Fruit fly (Drosophila melanogaster) ovary, adult (tissue): ENCODE data around the gene bumpel.

ENCODE experiments used
- CG17801 ChIP-seq: fragments of 200-800 bp; optimal IDR thresholded peaks from 2 replicates; lab custom pipeline; 2019; ENCODE audit warnings: missing biosample characterization, mild to moderate bottlenecking, missing genetic modification characterization, moderate library complexity; ENCODE audit not compliant: partially characterized antibody

Gene bumpel

dm6 chr3R:11431395-11431977 lies 13.0 kb upstream of the bumpel start, which contains the start of the genes RpL24-like and CG5276:
RpL24-like (minus strand) TSS chr3R:11431582.
CG5276 (plus strand) TSS chr3R:11431738.
- peak; percentile 4 for TF ChIP-seq CG17801 (GFP tag; lab: Kevin White, UChicago)

dm6 chr3R:11430307-11430706 lies 11.8 kb upstream of the bumpel start:
- no peak for TF ChIP-seq CG17801 (GFP tag; lab: Kevin White, UChicago)

DNA sequence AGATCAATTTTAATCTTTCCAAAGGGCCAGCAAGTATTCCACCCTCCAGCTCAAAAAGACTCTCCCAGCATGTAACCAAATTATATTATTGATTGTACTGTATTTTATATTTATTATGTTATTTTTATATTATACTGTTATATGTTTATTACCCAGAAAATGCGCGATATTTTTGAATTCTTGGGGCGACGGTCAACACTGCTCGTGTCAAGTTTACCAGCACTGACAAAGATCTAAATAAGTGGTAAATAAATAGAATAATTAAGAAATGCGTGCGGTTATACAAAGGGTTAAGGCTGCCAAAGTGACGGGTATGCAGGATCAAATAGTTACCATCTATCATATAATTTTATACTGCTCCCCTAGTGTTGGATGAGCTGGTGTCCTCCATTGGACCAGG lies 11.3 kb upstream of the bumpel start, which contains the start of gene Dtd:
Gene Dtd, plus strand, starts transcription at position 248 of the 400 bp plus-strand sequence.
- TF ChIP-seq CG17801 (GFP tag; lab: Kevin White, UChicago) = no peak

DNA sequence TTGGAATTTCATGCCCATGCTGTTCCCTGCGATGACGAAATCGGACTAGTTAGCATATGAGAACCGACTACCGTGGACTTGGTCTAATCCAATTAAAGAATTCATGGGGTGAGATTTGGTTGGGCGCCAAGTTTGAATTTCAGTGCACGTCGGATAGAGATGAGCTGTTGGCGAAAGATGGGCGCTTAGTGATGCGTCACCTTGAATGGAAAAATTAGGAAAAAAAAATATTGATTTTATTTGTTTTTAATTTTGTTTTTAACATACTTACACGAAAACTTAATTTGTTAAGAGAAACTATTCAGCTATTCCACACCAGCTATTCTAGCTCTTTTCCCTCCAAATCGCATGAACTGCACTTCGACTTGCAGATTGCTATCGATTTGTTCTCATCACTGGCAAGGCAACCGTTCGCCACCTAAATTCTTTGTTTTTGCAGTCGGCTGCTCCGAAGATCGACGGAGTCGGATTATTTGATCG lies 3.2 kb upstream of the bumpel start, which contains the start of the genes ninaG and Sptz:
Gene ninaG, minus strand, starts transcription at position 51 of the 480 bp plus-strand sequence.
Gene Sptz, plus strand, starts transcription at position 450 of the 480 bp plus-strand sequence.
- peak; percentile 83 for TF ChIP-seq CG17801 (GFP tag; lab: Kevin White, UChicago)

DNA sequence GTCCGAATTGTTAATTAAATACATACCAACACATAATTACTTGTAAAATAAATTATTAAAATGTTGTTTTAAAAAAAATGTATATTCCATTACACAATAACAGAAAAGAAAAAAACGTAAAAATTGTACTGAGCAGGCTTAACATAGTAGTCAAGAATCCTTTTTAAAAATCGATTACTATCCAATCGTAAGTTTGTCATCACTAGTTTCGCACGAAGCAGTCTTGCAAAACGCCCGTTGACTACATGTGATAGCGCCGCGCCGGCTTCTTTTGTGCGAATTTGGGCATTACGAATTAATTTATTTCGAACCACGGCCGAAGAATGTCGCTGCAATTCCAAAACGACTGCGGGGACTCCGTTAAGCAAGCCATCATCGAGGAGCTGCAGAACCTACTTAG lies 6.1 kb downstream of the bumpel start, which contains the start of gene Ipo9:
Gene Ipo9, plus strand, starts transcription at position 152 of the 400 bp plus-strand sequence.
- TF ChIP-seq CG17801 (GFP tag; lab: Kevin White, UChicago) = no peak

dm6 chr3R:11409667-11410137 lies 8.8 kb downstream of the bumpel start, which contains the start of the genes mgr and Irbp:
mgr (minus strand) TSS chr3R:11409875.
Irbp (plus strand) TSS chr3R:11410047.
- peak; percentile 97 for TF ChIP-seq CG17801 (GFP tag; lab: Kevin White, UChicago)

- no peak for TF ChIP-seq CG17801 (GFP tag; lab: Kevin White, UChicago)
Measured at dm6 chr3R:11407733-11408134, 10.7 kb downstream of the bumpel start, which contains the start of gene mRpL40. mRpL40 (plus strand) TSS chr3R:11407918.

dm6 chr3R:11402894-11403293 lies 15.6 kb downstream of the bumpel start:
- TF ChIP-seq CG17801 (GFP tag; lab: Kevin White, UChicago) = no peak

dm6 chr3R:11395541-11395940 lies 22.9 kb downstream of the bumpel start:
- TF ChIP-seq CG17801 (GFP tag; lab: Kevin White, UChicago) = no peak

DNA sequence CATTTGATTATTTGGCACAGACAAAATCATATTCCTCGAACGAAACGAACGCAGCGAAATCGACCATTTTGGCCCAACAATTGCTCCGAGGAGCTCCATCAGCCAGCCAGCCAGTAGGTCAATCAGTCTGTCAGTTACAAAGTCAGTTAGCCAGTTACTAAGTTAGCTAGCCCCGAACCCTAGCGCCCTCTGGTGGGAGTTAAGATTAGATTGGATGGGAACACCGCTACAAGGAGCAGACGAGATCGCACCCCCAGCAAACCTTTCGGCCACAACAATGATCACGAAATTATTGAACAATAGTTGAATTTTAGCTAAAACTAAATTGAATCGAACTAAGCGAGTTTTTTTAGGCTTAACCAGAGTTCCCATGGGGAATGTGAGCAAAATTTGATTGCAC lies 24.6 kb downstream of the bumpel start:
- TF ChIP-seq CG17801 (GFP tag; lab: Kevin White, UChicago) = no peak

dm6 chr3R:11392805-11393204 lies 25.7 kb downstream of the bumpel start:
- TF ChIP-seq CG17801 (GFP tag; lab: Kevin White, UChicago) = no peak

DNA sequence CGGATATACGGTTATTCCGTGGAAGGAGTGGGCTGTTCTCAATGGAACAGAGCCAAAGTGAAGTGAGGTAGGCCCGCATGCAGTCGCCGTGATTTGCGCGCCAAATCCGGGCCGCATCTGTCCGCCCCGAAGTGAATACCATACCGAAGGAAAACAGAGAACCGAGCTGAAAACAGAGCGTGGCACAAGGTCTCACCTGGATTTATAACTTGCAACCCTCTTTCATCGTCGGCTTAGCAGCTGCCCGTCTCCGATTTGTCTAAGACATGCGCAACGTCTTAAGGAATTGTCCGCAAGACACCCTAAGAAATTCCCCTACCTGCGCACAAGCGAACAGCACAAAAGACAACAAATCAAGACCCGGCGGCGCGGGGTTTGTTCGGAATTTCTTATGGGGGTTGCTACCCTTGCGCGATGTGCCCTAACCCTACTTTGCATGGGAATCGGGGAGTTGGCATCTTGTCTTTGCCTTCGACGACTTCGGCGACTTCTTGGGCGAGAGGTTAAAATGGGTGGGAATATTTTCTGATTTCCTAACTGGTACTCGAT lies 39.8 kb downstream of the bumpel start:
- no peak for TF ChIP-seq CG17801 (GFP tag; lab: Kevin White, UChicago)

- no peak for TF ChIP-seq CG17801 (GFP tag; lab: Kevin White, UChicago)
Measured at dm6 chr3R:11375142-11375541, 43.3 kb downstream of the bumpel start.

- TF ChIP-seq CG17801 (GFP tag; lab: Kevin White, UChicago) = no peak
Measured at dm6 chr3R:11372053-11373016, 46.1 kb downstream of the bumpel start.
